Worm (Caenorhabditis elegans): ENCODE data around the gene lite-1.

lite-1 gene

DNA sequence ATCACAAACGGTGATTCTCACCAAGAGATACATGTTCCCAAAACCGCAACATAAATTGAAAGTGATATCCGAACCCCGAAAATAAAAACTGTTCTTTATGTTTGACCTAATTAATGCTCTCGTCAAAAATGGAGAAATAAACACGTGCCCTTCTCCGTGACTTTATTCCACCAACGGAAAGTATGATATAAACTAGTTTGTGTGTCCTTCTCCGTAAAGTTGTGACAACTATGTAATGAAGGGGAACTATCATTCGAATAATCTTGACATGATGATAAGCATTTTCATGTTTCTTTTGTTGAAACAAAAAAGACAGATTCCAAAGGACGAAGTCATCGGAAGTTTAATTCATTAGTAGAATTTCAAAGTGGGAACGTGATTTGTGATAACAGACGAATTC, 29.0 kb downstream of the lite-1 start (continued):
- no peak for TF ChIP-seq vab-7 (GFP tag; IDR thresholded peaks at IDR 0.05)
- no peak for TF ChIP-seq jun-1 (tag; optimal IDR thresholded peaks at IDR 0.05)
- no peak for TF ChIP-seq F49E8.2 (tag; optimal IDR thresholded peaks at IDR 0.05; ENCODE audit: borderline replicate concordance)
- peak; percentile 62 for TF ChIP-seq mep-1 (tag; optimal IDR thresholded peaks at IDR 0.05)
- TF ChIP-seq nhr-237 (tag; optimal IDR thresholded peaks at IDR 0.05) = no peak
- peak; percentile 58 for TF ChIP-seq nhr-28 (tag; optimal IDR thresholded peaks at IDR 0.05)
- no peak for TF ChIP-seq snpc-1.2 (GFP tag; IDR thresholded peaks at IDR 0.05)
- peak; percentile 66 for TF ChIP-seq mxl-3 (GFP tag; optimal IDR thresholded peaks at IDR 0.05)
- TF ChIP-seq hlh-11 (tag; optimal IDR thresholded peaks at IDR 0.05) = peak; percentile 43
- TF ChIP-seq fos-1 (tag; optimal IDR thresholded peaks at IDR 0.05) = no peak
- TF ChIP-seq duxl-1 (tag; optimal IDR thresholded peaks at IDR 0.05; ENCODE audit: poor library complexity) = no peak
- no peak for TF ChIP-seq D1046.2 (GFP tag; IDR thresholded peaks at IDR 0.05)
- peak; percentile 76 for TF ChIP-seq hlh-30 (tag; optimal IDR thresholded peaks at IDR 0.05; ENCODE audit: insufficient read depth)

DNA sequence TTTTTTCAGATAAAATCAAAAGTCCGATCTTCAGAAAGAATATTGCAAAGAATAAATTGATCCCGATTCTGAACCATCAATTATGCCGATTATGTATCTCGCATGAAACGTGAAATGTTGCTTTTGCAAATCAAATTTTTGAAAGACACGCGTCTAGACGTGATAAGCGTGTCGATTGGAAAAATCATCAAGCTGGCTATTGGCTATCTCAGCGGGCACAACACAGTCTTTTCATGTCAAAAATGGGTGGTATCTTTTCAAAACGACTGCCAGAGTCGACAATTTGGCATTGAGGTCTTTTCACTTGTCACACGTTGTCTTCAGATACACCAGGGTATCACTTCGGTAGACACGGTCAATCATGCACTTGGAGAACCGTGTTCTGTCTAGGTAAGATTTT, 33.9 kb downstream of the lite-1 start, which contains the start of gene daf-9:
TSS of gene daf-9 (plus strand) at position 301 of the 400 bp plus-strand sequence.
- TF ChIP-seq spr-3 (GFP tag; optimal IDR thresholded peaks at IDR 0.05) = no peak
- TF ChIP-seq mxl-3 (GFP tag; optimal IDR thresholded peaks at IDR 0.05) = peak; percentile 33

- TF ChIP-seq unc-130 (GFP tag; optimal IDR thresholded peaks at IDR 0.05) (no peak), sdz-12 (GFP tag; optimal IDR thresholded peaks at IDR 0.05) (no peak), lin-15B (tag; optimal IDR thresholded peaks at IDR 0.05) (no peak), F44E2.7 (GFP tag; IDR thresholded peaks at IDR 0.05) (no peak), snpc-1.2 (GFP tag; IDR thresholded peaks at IDR 0.05) (no peak), hlh-11 (tag; optimal IDR thresholded peaks at IDR 0.05) (no peak), lin-38 (GFP tag; IDR thresholded peaks at IDR 0.05) (no peak), skn-1 (tag; optimal IDR thresholded peaks at IDR 0.05) (no peak), aly-2 (tag; optimal IDR thresholded peaks at IDR 0.05) (no peak), daf-12 (tag; optimal IDR thresholded peaks at IDR 0.05) (no peak), Y5F2A.4 (GFP tag; optimal IDR thresholded peaks at IDR 0.05) (no peak), mep-1 (tag; optimal IDR thresholded peaks at IDR 0.05) (no peak), dmd-9 (GFP tag; IDR thresholded peaks at IDR 0.05) (no peak), zip-11 (GFP tag; IDR thresholded peaks at IDR 0.05) (no peak), hmg-1.1 (GFP tag; IDR thresholded peaks at IDR 0.05) (no peak), fkh-10 (GFP tag; optimal IDR thresholded peaks at IDR 0.05) (no peak), tra-1 (GFP tag; IDR thresholded peaks at IDR 0.05) (no peak), gei-8 (GFP tag; optimal IDR thresholded peaks at IDR 0.05) (no peak), ceh-32 (tag; optimal IDR thresholded peaks at IDR 0.05; ENCODE audit: poor library complexity) (no peak)
Observed at ce11 chrX:6194191-6194724, 36.3 kb downstream of the lite-1 start, which contains the start of gene ceh-54. ceh-54 (minus strand) TSS chrX:6194241.

- TF ChIP-seq Y5F2A.4 (GFP tag; optimal IDR thresholded peaks at IDR 0.05) = no peak
- no peak for TF ChIP-seq hif-1 (tag; optimal IDR thresholded peaks at IDR 0.05)
- TF ChIP-seq zip-2 (tag; optimal IDR thresholded peaks at IDR 0.05) = no peak
- TF ChIP-seq nhr-76 (tag; optimal IDR thresholded peaks at IDR 0.05) = no peak
- TF ChIP-seq madf-9 (GFP tag; conservative IDR thresholded peaks at IDR 0.05) = no peak
- no peak for TF ChIP-seq daf-12 (tag; optimal IDR thresholded peaks at IDR 0.05)
- no peak for TF ChIP-seq snpc-4 (tag; optimal IDR thresholded peaks at IDR 0.05)
- TF ChIP-seq cey-2 (tag; optimal IDR thresholded peaks at IDR 0.05; ENCODE audit: borderline replicate concordance, insufficient read depth) = no peak
- TF ChIP-seq ceh-20 (GFP tag; IDR thresholded peaks at IDR 0.05) = no peak
- no peak for TF ChIP-seq daf-19 (GFP tag; conservative IDR thresholded peaks at IDR 0.05)
Observed at ce11 chrX:6189955-6190354, 40.6 kb downstream of the lite-1 start, which contains the start of gene T13C5.9. T13C5.9 (plus strand) TSS chrX:6190255.

All from whole organism, L4 larva.